Fruit fly (Drosophila melanogaster): ENCODE data around the gene CG15812.

Gene CG15812

dm6 chr3L:3198447-3199402, 38.9 kb downstream of the CG15812 start, which contains the start of the genes CG32276 and gry (continued):
- TF ChIP-seq Taf1 (GFP tag; IDR thresholded peaks at IDR 0.05) (peak; percentile 49; the same call in 1 of the 2 replicates), ham (GFP tag; IDR thresholded peaks at IDR 0.05) (no peak), Nf-YA (GFP tag; IDR thresholded peaks at IDR 0.05) (no peak), Fer1 (GFP tag; optimal IDR thresholded peaks at IDR 0.05) (peak; percentile 77), Eip74EF (GFP tag; optimal IDR thresholded peaks at IDR 0.05) (no peak), MTF-1 (GFP tag; optimal IDR thresholded peaks at IDR 0.05; ENCODE audit: borderline replicate concordance) (peak; percentile 42), dimm (GFP tag; IDR thresholded peaks at IDR 0.05) (no peak), en (GFP tag; optimal IDR thresholded peaks at IDR 0.05) (peak; percentile 53), corto (GFP tag; optimal IDR thresholded peaks at IDR 0.05) (no peak), danr (GFP tag; IDR thresholded peaks at IDR 0.05) (peak; percentile 63), ssp (GFP tag; IDR thresholded peaks at IDR 0.05) (peak; percentile 46), CG14441 (GFP tag; IDR thresholded peaks at IDR 0.05) (peak; percentile 60), CG2678 (tag; optimal IDR thresholded peaks at IDR 0.05) (no peak), Meics (GFP tag; optimal IDR thresholded peaks at IDR 0.05) (peak; percentile 78), CG11504 (tag; optimal IDR thresholded peaks at IDR 0.05) (no peak), hth (optimal IDR thresholded peaks at IDR 0.05) (no peak), org-1 (GFP tag; optimal IDR thresholded peaks at IDR 0.05) (peak; percentile 30), CG3838 (GFP tag; optimal IDR thresholded peaks at IDR 0.05) (peak; percentile 53), vfl (GFP tag; optimal IDR thresholded peaks at IDR 0.05) (peak; percentile 77), D19B (GFP tag; optimal IDR thresholded peaks at IDR 0.05) (no peak), Six4 (GFP tag; optimal IDR thresholded peaks at IDR 0.05) (peak; percentile 69), nerfin-1 (tag; optimal IDR thresholded peaks at IDR 0.05) (peak; percentile 53), CG18599 (GFP tag; optimal IDR thresholded peaks at IDR 0.05) (peak; percentile 87), CG12155 (GFP tag; optimal IDR thresholded peaks at IDR 0.05) (peak; percentile 86), CG6254 (GFP tag; optimal IDR thresholded peaks at IDR 0.05) (no peak), CG2712 (tag; optimal IDR thresholded peaks at IDR 0.05) (peak; percentile 85), lola (GFP tag; optimal IDR thresholded peaks at IDR 0.05) (peak in 1 of 3 experiments; percentile 71), pita (GFP tag; optimal IDR thresholded peaks at IDR 0.05) (no peak), CG9817 (tag; optimal IDR thresholded peaks at IDR 0.05) (peak; percentile 67), ash1 (GFP tag; optimal IDR thresholded peaks at IDR 0.05) (no peak), CkIIα-i1 (GFP tag; IDR thresholded peaks at IDR 0.05) (no peak), Sox102F (GFP tag; optimal IDR thresholded peaks at IDR 0.05) (no peak), CG7556 (GFP tag; optimal IDR thresholded peaks at IDR 0.05) (peak; percentile 60), inv (GFP tag; IDR thresholded peaks at IDR 0.05; ENCODE audit: partially characterized antibody) (peak; percentile 15; the same call in 1 of the 2 replicates), bigmax (GFP tag; optimal IDR thresholded peaks at IDR 0.05) (no peak), Oaz (GFP tag; IDR thresholded peaks at IDR 0.05) (peak; percentile 60), twi (tag; optimal IDR thresholded peaks at IDR 0.05) (peak; percentile 61), TFAM (GFP tag; optimal IDR thresholded peaks at IDR 0.05) (peak; percentile 5), kni (GFP tag; optimal IDR thresholded peaks at IDR 0.05) (no peak), HLHmδ (GFP tag; optimal IDR thresholded peaks at IDR 0.05) (peak; percentile 50), gsb (GFP tag; IDR thresholded peaks at IDR 0.05) (no peak), HHEX (GFP tag; optimal IDR thresholded peaks at IDR 0.05) (peak; percentile 58), unc-4 (GFP tag; IDR thresholded peaks at IDR 0.05; ENCODE audit: partially characterized antibody) (no peak), Myb (GFP tag; optimal IDR thresholded peaks at IDR 0.05) (peak; percentile 77), Bgb (GFP tag; IDR thresholded peaks at IDR 0.05; ENCODE audit: partially characterized antibody) (no peak; the same call in 1 of the 2 replicates), CG3065 (GFP tag; optimal IDR thresholded peaks at IDR 0.05) (peak; percentile 50), CG5953 (GFP tag; IDR thresholded peaks at IDR 0.05) (no peak), Adf1 (GFP tag; IDR thresholded peaks at IDR 0.05) (no peak)
